Fruit fly (Drosophila melanogaster): Measurements from ENCODE around the gene CG34288.

DNA sequence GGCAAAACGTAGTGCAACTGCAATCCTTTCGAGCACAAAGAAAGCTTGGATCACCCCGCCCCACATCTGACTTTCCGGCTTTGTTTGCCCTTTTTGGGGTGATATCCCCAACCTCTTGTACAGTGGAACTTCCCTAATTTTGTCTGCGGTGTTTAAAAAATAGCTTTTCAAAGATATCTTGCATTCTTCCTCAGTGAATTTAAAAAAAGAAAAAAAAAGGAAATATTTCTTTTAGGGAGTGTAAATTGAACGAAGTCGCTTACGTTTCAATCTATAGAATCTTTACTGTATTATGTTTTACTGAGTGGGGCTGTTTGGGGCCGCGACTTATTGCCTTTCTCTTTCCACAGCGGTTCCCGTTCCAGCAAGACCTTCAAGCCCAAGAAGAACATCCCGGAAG is 25.4 kb downstream of the CG34288 start:
- peak; percentile 10 for TF ChIP-seq CG9705 (GFP tag; optimal IDR thresholded peaks at IDR 0.05)
- TF ChIP-seq HLH106 (tag; optimal IDR thresholded peaks at IDR 0.05) = peak; percentile 84
- no peak for TF ChIP-seq pan (optimal IDR thresholded peaks at IDR 0.05)
- TF ChIP-seq h (GFP tag; optimal IDR thresholded peaks at IDR 0.05) = peak; percentile 85
- peak; percentile 82 for TF ChIP-seq ey (GFP tag; optimal IDR thresholded peaks at IDR 0.05)
- TF ChIP-seq CG32264 (GFP tag; optimal IDR thresholded peaks at IDR 0.05) = peak; percentile 81
- TF ChIP-seq Vsx2 (GFP tag; optimal IDR thresholded peaks at IDR 0.05; ENCODE audit: partially characterized antibody) = no peak
- no peak for TF ChIP-seq tai (GFP tag; optimal IDR thresholded peaks at IDR 0.05)
- TF ChIP-seq lola (GFP tag; optimal IDR thresholded peaks at IDR 0.05) = no peak
- no peak for TF ChIP-seq Myc (optimal IDR thresholded peaks at IDR 0.05)
- peak; percentile 70 for TF ChIP-seq Sp1 (GFP tag; optimal IDR thresholded peaks at IDR 0.05)
